Worm (Caenorhabditis elegans) whole organism, L4 larva: Measurements from ENCODE around the gene msi-1.

ENCODE experiments used
- D1046.2 ChIP-seq: fragments of 200-800 bp; sonication (Bioruptor generic); IDR thresholded peaks from 2 replicates; pipeline ENCODE4 v1.3.6; 2022; ENCODE audit warnings: missing genetic modification characterization, missing compliant biosample characterization
- F49E8.2 ChIP-seq: sonication (generic microtip); optimal IDR thresholded peaks from 2 replicates; lab custom pipeline; 2016; ENCODE audit warnings: missing compliant biosample characterization, mild to moderate bottlenecking, missing genetic modification characterization, borderline replicate concordance
- R02D3.7 ChIP-seq: fragments of 150-350 bp; sonication (generic microtip); optimal IDR thresholded peaks from 3 replicates; lab custom pipeline; 2014; ENCODE audit warnings: missing biosample characterization, missing genetic modification characterization
- T20F7.1 ChIP-seq: fragments of 200-800 bp; sonication (Bioruptor generic); optimal IDR thresholded peaks from 2 replicates; lab custom pipeline; 2018; ENCODE audit warnings: mild to moderate bottlenecking, missing genetic modification characterization, missing compliant biosample characterization
- Y48G9A.11 ChIP-seq: fragments of 200-800 bp; sonication (Bioruptor generic); IDR thresholded peaks from 2 replicates; pipeline ENCODE4 v1.3.6; 2022; ENCODE audit warnings: missing genetic modification reagents, missing genetic modification characterization, missing compliant biosample characterization
- aha-1 ChIP-seq: fragments of 150-350 bp; peaks from one replicate; lab custom pipeline; 2014; ENCODE audit warnings: missing biosample characterization, missing genetic modification characterization
- ama-1 ChIP-seq: fragments of 150-350 bp; optimal IDR thresholded peaks from 2 replicates; lab custom pipeline; 2014; ENCODE audit warnings: inconsistent platforms, mixed read lengths
- arid-1 ChIP-seq: fragments of 200-800 bp; sonication (Bioruptor generic); conservative IDR thresholded peaks from 2 replicates; pipeline ENCODE4 v1.3.6; 2022; ENCODE audit warnings: missing genetic modification reagents, missing genetic modification characterization, missing compliant biosample characterization
- attf-4 ChIP-seq: sonication (generic microtip); optimal IDR thresholded peaks from 3 replicates; lab custom pipeline; 2017; ENCODE audit warnings: missing biosample characterization, missing genetic modification characterization
- ceh-28 ChIP-seq: fragments of 150-350 bp; optimal IDR thresholded peaks from 2 replicates; lab custom pipeline; 2014; ENCODE audit warnings: missing biosample characterization, missing genetic modification reagents, missing genetic modification characterization
- ceh-62 ChIP-seq: sonication (generic microtip); optimal IDR thresholded peaks from 2 replicates; lab custom pipeline; 2017; ENCODE audit warnings: missing biosample characterization, missing genetic modification characterization
- ctbp-1 ChIP-seq: fragments of 200-800 bp; sonication (Bioruptor generic); IDR thresholded peaks from 2 replicates; pipeline ENCODE4 v1.3.6; 2022; ENCODE audit warnings: missing genetic modification reagents, missing genetic modification characterization, missing compliant biosample characterization
- daf-19 ChIP-seq: fragments of 200-800 bp; sonication (Bioruptor generic); conservative IDR thresholded peaks from 2 replicates; pipeline ENCODE4 v1.3.6; 2022; ENCODE audit warnings: missing genetic modification characterization, missing compliant biosample characterization
- dmd-6 ChIP-seq: fragments of 200-800 bp; sonication (Bioruptor generic); IDR thresholded peaks from 2 replicates; pipeline ENCODE4 v1.3.6; 2022; ENCODE audit warnings: missing genetic modification reagents, missing genetic modification characterization, missing compliant biosample characterization
- dmd-9 ChIP-seq: fragments of 200-800 bp; sonication (Bioruptor generic); IDR thresholded peaks from 2 replicates; pipeline ENCODE4 v1.3.6; 2022; ENCODE audit warnings: missing genetic modification reagents, missing genetic modification characterization, missing compliant biosample characterization
- dpl-1 ChIP-seq: fragments of 150-350 bp; optimal IDR thresholded peaks from 2 replicates; lab custom pipeline; 2014; ENCODE audit warnings: missing biosample characterization, missing genetic modification reagents, missing genetic modification characterization
- duxl-1 ChIP-seq: sonication (generic microtip); optimal IDR thresholded peaks from 2 replicates; lab custom pipeline; 2016; ENCODE audit warnings: mild to moderate bottlenecking, missing genetic modification characterization, moderate library complexity, missing compliant biosample characterization; ENCODE audit not compliant: poor library complexity
- dve-1 ChIP-seq: sonication (generic microtip); optimal IDR thresholded peaks from 2 replicates; lab custom pipeline; 2017; ENCODE audit warnings: antibody characterized with exemption, mild to moderate bottlenecking, missing genetic modification characterization, missing compliant biosample characterization; ENCODE audit not compliant: insufficient read depth
- fos-1 ChIP-seq: fragments of 150-350 bp; optimal IDR thresholded peaks from 2 replicates; lab custom pipeline; 2014; ENCODE audit warnings: missing biosample characterization, missing genetic modification characterization
- hif-1 ChIP-seq, 2 experiments: sonication (generic microtip); optimal IDR thresholded peaks; 2 replicates each; lab custom pipeline; 2016 to 2017; ENCODE audit warnings: missing compliant biosample characterization in 2 of 2, missing genetic modification characterization in 2 of 2, missing genetic modification reagents in 2 of 2, missing genotype in 2 of 2, mild to moderate bottlenecking in 1 of 2
- hlh-30 ChIP-seq: sonication (generic microtip); optimal IDR thresholded peaks from 2 replicates; lab custom pipeline; 2017; ENCODE audit warnings: antibody characterized with exemption, mild to moderate bottlenecking, missing genetic modification characterization, missing compliant biosample characterization; ENCODE audit not compliant: insufficient read depth
- hmg-1.1 ChIP-seq: fragments of 200-800 bp; sonication (Bioruptor generic); IDR thresholded peaks from 2 replicates; pipeline ENCODE4 v1.3.6; 2022; ENCODE audit warnings: missing genetic modification reagents, missing genetic modification characterization, missing compliant biosample characterization
- lin-1 ChIP-seq: fragments of 200-800 bp; sonication (Bioruptor generic); IDR thresholded peaks from 2 replicates; pipeline ENCODE4 v1.3.6; 2022; ENCODE audit warnings: missing genetic modification reagents, missing genetic modification characterization, missing compliant biosample characterization
- lin-13 ChIP-seq: fragments of 150-350 bp; optimal IDR thresholded peaks from 2 replicates; lab custom pipeline; 2014; ENCODE audit warnings: missing biosample characterization, missing genetic modification reagents, missing genetic modification characterization
- lin-38 ChIP-seq: fragments of 200-800 bp; sonication (Bioruptor generic); IDR thresholded peaks from 2 replicates; pipeline ENCODE4 v1.3.6; 2022; ENCODE audit warnings: missing genetic modification reagents, missing genetic modification characterization, missing compliant biosample characterization
- lsy-2 ChIP-seq, 2 experiments: fragments of 150-350 bp in 1 of 2; sonication (generic microtip) in 1 of 2; optimal IDR thresholded peaks; 2 replicates each; lab custom pipeline; 2014 to 2017; ENCODE audit warnings: missing biosample characterization in 2 of 2, missing genetic modification characterization in 2 of 2
- mdt-29 ChIP-seq: fragments of 200-800 bp; sonication (Bioruptor generic); IDR thresholded peaks from 2 replicates; pipeline ENCODE4 v1.3.6; 2022; ENCODE audit warnings: missing genetic modification reagents, missing genetic modification characterization, missing compliant biosample characterization
- mep-1 ChIP-seq: fragments of 150-350 bp; sonication (generic microtip); optimal IDR thresholded peaks from 3 replicates; lab custom pipeline; 2014; ENCODE audit warnings: missing biosample characterization, missing genetic modification characterization
- mes-2 ChIP-seq: sonication (generic microtip); optimal IDR thresholded peaks from 2 replicates; lab custom pipeline; 2016; ENCODE audit warnings: missing genotype, mild to moderate bottlenecking, missing genetic modification characterization, missing compliant biosample characterization; ENCODE audit not compliant: poor library complexity, severe bottlenecking
- mxl-2 ChIP-seq: fragments of 200-800 bp; sonication (Bioruptor generic); conservative IDR thresholded peaks from 2 replicates; pipeline ENCODE4 v1.3.6; 2022; ENCODE audit warnings: missing genetic modification reagents, missing genetic modification characterization, missing compliant biosample characterization
- mxl-3 ChIP-seq: fragments of 200-800 bp; sonication (Bioruptor generic); optimal IDR thresholded peaks from 2 replicates; lab custom pipeline; 2018; ENCODE audit warnings: mild to moderate bottlenecking, missing genetic modification characterization, missing compliant biosample characterization
- nhr-25 ChIP-seq: sonication (generic microtip); optimal IDR thresholded peaks from 2 replicates; lab custom pipeline; 2017; ENCODE audit warnings: missing genetic modification characterization, mild to moderate bottlenecking, missing compliant biosample characterization, antibody characterized with exemption, moderate library complexity, borderline replicate concordance; ENCODE audit not compliant: insufficient read depth
- nhr-28 ChIP-seq: fragments of 150-350 bp; optimal IDR thresholded peaks from 2 replicates; lab custom pipeline; 2014; ENCODE audit warnings: missing biosample characterization, missing genetic modification characterization
- nhr-6 ChIP-seq: fragments of 150-350 bp; optimal IDR thresholded peaks from 2 replicates; lab custom pipeline; 2014; ENCODE audit warnings: missing biosample characterization, missing genetic modification characterization
- nhr-77 ChIP-seq: fragments of 150-350 bp; optimal IDR thresholded peaks from 2 replicates; lab custom pipeline; 2014; ENCODE audit warnings: missing biosample characterization, missing genetic modification characterization
- pqm-1 ChIP-seq: sonication (generic microtip); optimal IDR thresholded peaks from 2 replicates; lab custom pipeline; 2017; ENCODE audit warnings: missing biosample characterization, missing genetic modification characterization
- rbr-2 ChIP-seq: sonication (generic microtip); optimal IDR thresholded peaks from 2 replicates; lab custom pipeline; 2016; ENCODE audit warnings: missing genotype, missing genetic modification characterization, missing compliant biosample characterization
- saeg-2 ChIP-seq: fragments of 200-800 bp; sonication (Bioruptor generic); IDR thresholded peaks from 2 replicates; pipeline ENCODE4 v1.3.6; 2022; ENCODE audit warnings: missing genetic modification reagents, missing genetic modification characterization, missing compliant biosample characterization
- sdz-12 ChIP-seq: fragments of 200-800 bp; sonication (Bioruptor generic); optimal IDR thresholded peaks from 2 replicates; lab custom pipeline; 2018; ENCODE audit warnings: mild to moderate bottlenecking, missing genetic modification characterization, missing compliant biosample characterization
- skn-1 ChIP-seq: fragments of 150-350 bp; optimal IDR thresholded peaks from 2 replicates; lab custom pipeline; 2014; ENCODE audit warnings: missing biosample characterization, missing genetic modification characterization
- snpc-1.2 ChIP-seq: fragments of 200-800 bp; sonication (Bioruptor generic); IDR thresholded peaks from 2 replicates; pipeline ENCODE4 v1.3.6; 2022; ENCODE audit warnings: missing genetic modification reagents, missing genetic modification characterization, missing compliant biosample characterization
- unc-130 ChIP-seq: sonication (generic microtip); optimal IDR thresholded peaks from 2 replicates; lab custom pipeline; 2016; ENCODE audit warnings: missing genetic modification reagents, missing genetic modification characterization, missing compliant biosample characterization
- unc-62 ChIP-seq, 3 experiments: fragments of 150-350 bp in 1 of 3; sonication (generic microtip); optimal IDR thresholded peaks in 2 of 3; peaks in 1 of 3; 1 replicate in 1 of 3; 2 replicates in 2 of 3; lab custom pipeline; 2014 to 2017; ENCODE audit warnings: missing biosample characterization in 3 of 3, missing genetic modification characterization in 3 of 3, missing genetic modification reagents in 3 of 3, missing genotype in 1 of 3
- zfp-3 ChIP-seq: fragments of 200-800 bp; sonication (Bioruptor generic); conservative IDR thresholded peaks from 2 replicates; pipeline ENCODE4 v1.3.6; 2022; ENCODE audit warnings: missing genetic modification reagents, missing genetic modification characterization, missing compliant biosample characterization
- ztf-7 ChIP-seq: fragments of 150-350 bp; optimal IDR thresholded peaks from 2 replicates; lab custom pipeline; 2014; ENCODE audit warnings: missing biosample characterization, missing genetic modification characterization

Gene msi-1

DNA sequence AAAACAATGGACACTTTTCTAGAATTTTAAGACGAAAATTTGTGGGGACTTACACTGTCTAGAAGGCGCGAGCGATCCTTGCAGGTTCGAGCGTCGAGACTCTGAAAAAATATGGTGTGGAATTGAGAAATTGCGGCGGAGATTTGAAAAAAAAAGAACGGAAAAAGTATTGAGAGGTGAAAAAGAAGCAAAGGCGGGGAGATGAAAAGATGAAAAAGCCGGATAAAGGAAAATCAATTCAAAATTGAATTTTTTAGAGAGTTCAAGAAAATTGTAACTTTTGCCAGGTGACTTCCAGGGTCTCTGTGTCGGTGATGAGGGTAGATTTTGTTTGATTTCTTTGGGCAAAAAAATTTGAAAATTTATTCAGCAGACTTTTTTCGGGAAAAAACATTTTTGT lies at the start of gene msi-1:
Gene msi-1, minus strand, starts transcription at position 101 of the 400 bp plus-strand sequence.
- no peak for TF ChIP-seq unc-62 (GFP tag; optimal IDR thresholded peaks at IDR 0.05 in 1 of 2; lab: Kevin White, UChicago)
- TF ChIP-seq unc-62 (tag; optimal IDR thresholded peaks at IDR 0.05; lab: Kevin White, UChicago): no peak
- no peak for TF ChIP-seq skn-1
- TF ChIP-seq mxl-2 (GFP tag; lab: Robert Waterston, UW): no peak
- no peak for TF ChIP-seq arid-1 (GFP tag; lab: Robert Waterston, UW)
- no peak for TF ChIP-seq pqm-1
- no peak for TF ChIP-seq attf-4 (tag; lab: Kevin White, UChicago)
- no peak for TF ChIP-seq F49E8.2
- no peak for TF ChIP-seq sdz-12 (GFP tag; lab: Kevin White, UChicago)
- no peak for TF ChIP-seq daf-19 (GFP tag; lab: Robert Waterston, UW)

DNA sequence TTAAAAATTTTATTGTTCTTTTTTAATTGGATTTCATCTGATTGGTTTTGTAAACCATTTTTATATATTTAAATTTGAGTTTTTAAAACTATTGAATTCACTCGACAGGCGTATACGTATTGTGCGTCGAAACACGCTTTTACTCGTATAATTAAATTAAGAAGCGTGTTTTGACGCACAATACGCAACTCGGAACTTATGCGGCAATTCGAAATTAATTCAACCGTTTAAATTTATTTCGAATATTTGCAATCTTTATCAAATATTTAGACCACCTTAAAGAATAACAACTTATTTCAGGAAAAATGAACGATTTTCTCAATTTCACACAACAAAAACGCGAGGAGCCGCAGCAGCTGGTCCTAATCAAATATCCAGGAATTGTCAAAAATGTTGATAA lies 45.7 kb upstream of the msi-1 start, which contains the start of gene tftc-5:
Gene tftc-5, plus strand, starts transcription at position 301 of the 400 bp plus-strand sequence.
- no peak for TF ChIP-seq dmd-6 (GFP tag; lab: Robert Waterston, UW)
- peak; percentile 62 for TF ChIP-seq aha-1 (tag; lab: Kevin White, UChicago)

DNA sequence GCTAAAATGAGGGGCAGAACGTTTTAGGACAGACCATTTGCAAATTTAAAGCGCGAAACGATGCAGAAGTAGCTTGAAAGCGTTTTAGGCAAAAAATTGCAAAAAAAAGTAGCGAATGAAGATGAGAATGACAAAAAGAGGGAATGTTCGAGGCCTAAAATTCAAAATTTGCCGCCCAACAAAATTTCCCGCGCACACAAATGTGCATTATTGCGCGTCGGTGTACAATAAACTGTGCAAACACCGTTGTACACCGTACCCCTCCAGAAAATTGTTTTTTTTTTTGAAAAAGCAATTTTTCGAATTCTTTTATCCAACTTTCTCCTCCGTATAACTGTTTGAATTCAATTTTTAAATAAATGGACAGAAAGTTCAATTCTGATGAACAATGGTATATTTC lies 43.6 kb upstream of the msi-1 start, which contains the start of gene snpc-3.4:
Gene snpc-3.4, plus strand, starts transcription at position 237 of the 400 bp plus-strand sequence.
- TF ChIP-seq nhr-6 (tag; lab: Kevin White, UChicago) (peak; percentile 54), ama-1 (lab: Kevin White, UChicago) (peak; percentile 12), R02D3.7 (tag; lab: Kevin White, UChicago) (no peak), hmg-1.1 (GFP tag; lab: Robert Waterston, UW) (0 out of 2 replicates have a peak, but pooled peaks have one; percentile 64), mep-1 (peak; percentile 59), hlh-30 (tag; lab: Kevin White, UChicago) (peak; percentile 60), ceh-28 (tag; lab: Kevin White, UChicago) (no peak), lin-13 (GFP tag; lab: Kevin White, UChicago) (peak; percentile 39), nhr-77 (tag; lab: Kevin White, UChicago) (no peak), mxl-3 (peak; percentile 2), dve-1 (tag; lab: Kevin White, UChicago) (peak; percentile 52), ztf-7 (tag; lab: Kevin White, UChicago) (peak; percentile 12), mes-2 (tag; lab: Kevin White, UChicago) (peak; percentile 71), snpc-1.2 (GFP tag; lab: Robert Waterston, UW) (peak; percentile 44; the same call in 1 of the 2 replicates), nhr-25 (tag; lab: Kevin White, UChicago) (no peak), saeg-2 (GFP tag; lab: Robert Waterston, UW) (no peak), unc-62 (GFP tag; optimal IDR thresholded peaks at IDR 0.05 in 1 of 2; lab: Kevin White, UChicago) (peak in 1 of 2 experiments; percentile 58), unc-62 (tag; optimal IDR thresholded peaks at IDR 0.05; lab: Kevin White, UChicago) (no peak), ceh-62 (no peak), rbr-2 (peak; percentile 5), fos-1 (tag; lab: Kevin White, UChicago) (no peak), F49E8.2 (peak; percentile 36), duxl-1 (tag; lab: Kevin White, UChicago) (no peak), lsy-2 (tag; optimal IDR thresholded peaks at IDR 0.05; lab: Kevin White, UChicago) (peak; percentile 83 to 98), hif-1 (tag; optimal IDR thresholded peaks at IDR 0.05; lab: Kevin White, UChicago) (peak in 1 of 2 experiments; percentile 35), mdt-29 (GFP tag; lab: Robert Waterston, UW) (peak; percentile 39; the same call in 1 of the 2 replicates), ctbp-1 (0 out of 2 replicates have a peak, but pooled peaks have one; percentile 48), dpl-1 (GFP tag; lab: Kevin White, UChicago) (peak; percentile 91), T20F7.1 (peak; percentile 42), D1046.2 (GFP tag; lab: Robert Waterston, UW) (no peak), nhr-28 (tag; lab: Kevin White, UChicago) (peak; percentile 58), Y48G9A.11 (GFP tag; lab: Robert Waterston, UW) (peak; percentile 75), dmd-6 (GFP tag; lab: Robert Waterston, UW) (peak; percentile 42; the same call in 1 of the 2 replicates), dmd-9 (GFP tag; lab: Robert Waterston, UW) (0 out of 2 replicates have a peak, but pooled peaks have one; percentile 22), zfp-3 (GFP tag; lab: Robert Waterston, UW) (no peak), unc-130 (GFP tag; lab: Kevin White, UChicago) (peak; percentile 83), lin-38 (peak; percentile 80), lin-1 (GFP tag; lab: Robert Waterston, UW) (peak; percentile 15; the same call in 1 of the 2 replicates)
